Worm (Caenorhabditis elegans) whole organism, L1 larva: ENCODE results near the gene gop-2.

Experiments
- alr-1 ChIP-seq: fragments of 200-800 bp; sonication (Bioruptor generic); optimal IDR thresholded peaks from 2 replicates; lab custom pipeline; 2018; ENCODE audit warnings: borderline replicate concordance, mild to moderate bottlenecking, missing genetic modification characterization, missing compliant biosample characterization
- elt-3 ChIP-seq, 6 experiments: fragments of 150-350 bp in 1 of 6; sonication (generic microtip); optimal IDR thresholded peaks; 2 replicates each; lab custom pipeline; 2017 to 2018; ENCODE audit warnings: missing biosample characterization in 6 of 6, missing genetic modification characterization in 6 of 6, inconsistent platforms in 1 of 6

ce11 chrIII:5291281-5291680 lies 32.5 kb downstream of the gop-2 start:
- TF ChIP-seq elt-3 (tag; optimal IDR thresholded peaks at IDR 0.05; lab: Kevin White, UChicago) (no peak), alr-1 (no peak)
